Fruit fly (Drosophila melanogaster) whole organism, embryonic: ENCODE data around the gene CG34288.

ENCODE experiments used
- Atf6 ChIP-seq: fragments of 200-800 bp; sonication (Bioruptor generic); IDR thresholded peaks from 2 replicates; pipeline ENCODE4 v1.3.6; 2022; ENCODE audit warnings: missing biosample characterization, missing genetic modification characterization
- Blimp-1 ChIP-seq: fragments of 200-800 bp; sonication (Bioruptor generic); optimal IDR thresholded peaks from 3 replicates; lab custom pipeline; 2018; ENCODE audit warnings: missing biosample characterization, missing genetic modification characterization, mild to moderate bottlenecking, moderate library complexity, missing genetic modification reagents
- CG11504 ChIP-seq: fragments of 200-800 bp; sonication (Bioruptor generic); optimal IDR thresholded peaks from 3 replicates; lab custom pipeline; 2019; ENCODE audit warnings: missing biosample characterization, mild to moderate bottlenecking, missing genetic modification characterization, moderate library complexity
- CG11560 ChIP-seq: fragments of 200-800 bp; sonication (Bioruptor generic); IDR thresholded peaks from 3 replicates; pipeline ENCODE4 v1.3.6; 2022; ENCODE audit warnings: missing biosample characterization, missing genetic modification characterization
- CG12071 ChIP-seq: fragments of 200-800 bp; sonication (Bioruptor generic); optimal IDR thresholded peaks from 3 replicates; lab custom pipeline; 2018; ENCODE audit warnings: missing biosample characterization, mild to moderate bottlenecking, missing genetic modification characterization
- CG12744 ChIP-seq: fragments of 200-800 bp; sonication (Bioruptor generic); optimal IDR thresholded peaks from 2 replicates; lab custom pipeline; 2016; ENCODE audit warnings: missing biosample characterization, missing genetic modification characterization
- CG17829 ChIP-seq: fragments of 200-800 bp; optimal IDR thresholded peaks from 2 replicates; lab custom pipeline; 2019; ENCODE audit warnings: missing biosample characterization, mild to moderate bottlenecking, missing genetic modification characterization, moderate library complexity
- CG1792 ChIP-seq: fragments of 200-800 bp; sonication (Bioruptor generic); optimal IDR thresholded peaks from 2 replicates; lab custom pipeline; 2016; ENCODE audit warnings: missing biosample characterization, missing genetic modification characterization
- CG2875 ChIP-seq: fragments of 200-800 bp; sonication (Bioruptor generic); optimal IDR thresholded peaks from 2 replicates; lab custom pipeline; 2017; ENCODE audit warnings: missing biosample characterization, mild to moderate bottlenecking, missing genetic modification characterization, missing genetic modification reagents
- CG30431 ChIP-seq: fragments of 200-800 bp; sonication (Bioruptor generic); optimal IDR thresholded peaks from 2 replicates; lab custom pipeline; 2017; ENCODE audit warnings: missing biosample characterization, missing genetic modification characterization
- CG31388 ChIP-seq: fragments of 200-800 bp; sonication (Bioruptor generic); optimal IDR thresholded peaks from 2 replicates; lab custom pipeline; 2016; ENCODE audit warnings: missing biosample characterization, missing genetic modification characterization
- CG34224 ChIP-seq: fragments of 200-800 bp; sonication (Bioruptor generic); IDR thresholded peaks from 3 replicates; pipeline ENCODE4 v1.3.6; 2022; ENCODE audit warnings: missing biosample characterization, missing genetic modification characterization; ENCODE audit not compliant: partially characterized antibody
- CG3838 ChIP-seq: fragments of 200-800 bp; sonication (Bioruptor generic); optimal IDR thresholded peaks from 3 replicates; lab custom pipeline; 2016; ENCODE audit warnings: missing biosample characterization, missing genetic modification characterization
- CG42726 ChIP-seq: fragments of 200-800 bp; sonication (Bioruptor generic); IDR thresholded peaks from 2 replicates; pipeline ENCODE4 v1.3.6; 2022; ENCODE audit warnings: missing biosample characterization, missing genetic modification characterization; ENCODE audit not compliant: partially characterized antibody
- CG4282 ChIP-seq: fragments of 200-800 bp; sonication (Bioruptor generic); optimal IDR thresholded peaks from 2 replicates; lab custom pipeline; 2016; ENCODE audit warnings: missing biosample characterization, missing genetic modification characterization
- CG43689 ChIP-seq: fragments of 200-800 bp; sonication (Bioruptor generic); IDR thresholded peaks from 2 replicates; pipeline ENCODE4 v1.3.6; 2022; ENCODE audit warnings: missing biosample characterization, missing genetic modification characterization
- CG4707 ChIP-seq: fragments of 200-800 bp; sonication (Bioruptor generic); optimal IDR thresholded peaks from 2 replicates; lab custom pipeline; 2018; ENCODE audit warnings: missing biosample characterization, mild to moderate bottlenecking, missing genetic modification characterization, moderate library complexity
- CG6254 ChIP-seq: fragments of 200-800 bp; sonication (Bioruptor generic); optimal IDR thresholded peaks from 3 replicates; lab custom pipeline; 2017; ENCODE audit warnings: mild to moderate bottlenecking, missing biosample characterization, missing genetic modification reagents, missing genetic modification characterization
- CG6813 ChIP-seq: fragments of 200-800 bp; sonication (Bioruptor generic); optimal IDR thresholded peaks from 2 replicates; lab custom pipeline; 2017; ENCODE audit warnings: missing biosample characterization, missing genetic modification characterization, mild to moderate bottlenecking, moderate library complexity, missing genetic modification reagents
- CG7786 ChIP-seq: fragments of 200-800 bp; sonication (Bioruptor generic); optimal IDR thresholded peaks from 2 replicates; lab custom pipeline; 2016; ENCODE audit warnings: missing biosample characterization, missing genetic modification characterization
- CkIIα-i1 ChIP-seq: fragments of 200-800 bp; sonication (Bioruptor generic); IDR thresholded peaks from 2 replicates; pipeline ENCODE4 v1.3.6; 2022; ENCODE audit warnings: missing biosample characterization, missing genetic modification characterization
- Eip74EF ChIP-seq, 2 experiments: fragments of 200-800 bp in 1 of 2; fragments of >200 bp in 1 of 2; sonication (Bioruptor generic) in 1 of 2; optimal IDR thresholded peaks; 2 replicates each; lab custom pipeline; 2017 to 2019; ENCODE audit warnings: missing biosample characterization in 2 of 2, missing genetic modification characterization in 2 of 2, mild to moderate bottlenecking in 1 of 2, moderate library complexity in 1 of 2
- Fer1 ChIP-seq: fragments of 200-800 bp; sonication (Bioruptor generic); optimal IDR thresholded peaks from 2 replicates; lab custom pipeline; 2017; ENCODE audit warnings: missing biosample characterization, mild to moderate bottlenecking, missing genetic modification characterization
- Fer3 ChIP-seq: fragments of 200-800 bp; sonication (Bioruptor generic); optimal IDR thresholded peaks from 2 replicates; lab custom pipeline; 2018; ENCODE audit warnings: missing biosample characterization, mild to moderate bottlenecking, missing genetic modification characterization, moderate library complexity
- Gsc ChIP-seq: fragments of 200-800 bp; sonication (Bioruptor generic); IDR thresholded peaks from 2 replicates; pipeline ENCODE4 v1.3.6; 2022; ENCODE audit warnings: missing biosample characterization, missing genetic modification characterization
- H2.0 ChIP-seq: fragments of 200-800 bp; sonication (Bioruptor generic); IDR thresholded peaks from 2 replicates; pipeline ENCODE4 v1.3.6; 2022; ENCODE audit warnings: missing biosample characterization, missing genetic modification characterization
- Hey ChIP-seq: fragments of 200-800 bp; sonication (Bioruptor generic); optimal IDR thresholded peaks from 3 replicates; lab custom pipeline; 2018; ENCODE audit warnings: missing biosample characterization, mild to moderate bottlenecking, missing genetic modification characterization
- Hsf ChIP-seq: fragments of 200-800 bp; sonication (Bioruptor generic); optimal IDR thresholded peaks from 3 replicates; lab custom pipeline; 2016; ENCODE audit warnings: missing biosample characterization, missing genetic modification characterization
- Jarid2 ChIP-seq: fragments of 200-800 bp; sonication (Bioruptor generic); optimal IDR thresholded peaks from 3 replicates; lab custom pipeline; 2017; ENCODE audit warnings: mild to moderate bottlenecking, missing biosample characterization, missing genetic modification reagents, missing genetic modification characterization
- Mad ChIP-seq: fragments of 200-800 bp; sonication (Bioruptor generic); optimal IDR thresholded peaks from 2 replicates; lab custom pipeline; 2016; ENCODE audit warnings: missing biosample characterization, missing genetic modification characterization
- Pdp1 ChIP-seq, 2 experiments: fragments of 200-800 bp; sonication (Bioruptor generic); optimal IDR thresholded peaks; 3 replicates each; lab custom pipeline; 2016; ENCODE audit warnings: missing biosample characterization in 2 of 2, missing genetic modification characterization in 2 of 2, mild to moderate bottlenecking in 1 of 2, moderate library complexity in 1 of 2
- Poxn ChIP-seq: fragments of 200-800 bp; sonication (Bioruptor generic); IDR thresholded peaks from 2 replicates; pipeline ENCODE4 v1.3.6; 2022; ENCODE audit warnings: missing biosample characterization, missing genetic modification characterization
- Sry-β ChIP-seq: fragments of 200-800 bp; sonication (Bioruptor generic); optimal IDR thresholded peaks from 2 replicates; lab custom pipeline; 2018; ENCODE audit warnings: missing biosample characterization, mild to moderate bottlenecking, missing genetic modification characterization, moderate library complexity
- TFAM ChIP-seq: fragments of 200-800 bp; sonication (Bioruptor generic); optimal IDR thresholded peaks from 2 replicates; lab custom pipeline; 2017; ENCODE audit warnings: missing biosample characterization, missing genetic modification characterization, inconsistent platforms
- Usf ChIP-seq: fragments of 200-800 bp; sonication (Bioruptor generic); optimal IDR thresholded peaks from 2 replicates; lab custom pipeline; 2017; ENCODE audit warnings: missing genotype, missing biosample characterization, missing genetic modification characterization
- ab ChIP-seq: fragments of 200-800 bp; sonication (Bioruptor generic); optimal IDR thresholded peaks from 2 replicates; lab custom pipeline; 2016; ENCODE audit warnings: missing biosample characterization, missing genetic modification characterization
- ara ChIP-seq: fragments of 200-800 bp; sonication (Bioruptor generic); IDR thresholded peaks from 2 replicates; pipeline ENCODE4 v1.3.6; 2022; ENCODE audit warnings: missing biosample characterization, missing genetic modification characterization
- chm ChIP-seq: fragments of 200-800 bp; sonication (Bioruptor generic); IDR thresholded peaks from 2 replicates; pipeline ENCODE4 v1.3.6; 2022; ENCODE audit warnings: missing biosample characterization, missing genetic modification characterization
- chn ChIP-seq: fragments of 200-800 bp; sonication (Bioruptor generic); optimal IDR thresholded peaks from 2 replicates; lab custom pipeline; 2016; ENCODE audit warnings: missing biosample characterization, missing genetic modification characterization
- crc ChIP-seq: fragments of 200-800 bp; sonication (Bioruptor generic); optimal IDR thresholded peaks from 2 replicates; lab custom pipeline; 2016; ENCODE audit warnings: missing biosample characterization, missing genetic modification characterization
- eve ChIP-seq, 2 experiments: fragments of >200 bp; optimal IDR thresholded peaks; 2 replicates each; lab custom pipeline; 2017; ENCODE audit warnings: missing biosample characterization in 2 of 2, missing genetic modification characterization in 2 of 2
- ftz-f1 ChIP-seq: fragments of 200-800 bp; sonication (Bioruptor generic); optimal IDR thresholded peaks from 2 replicates; lab custom pipeline; 2016; ENCODE audit warnings: missing biosample characterization, missing genetic modification characterization
- nom ChIP-seq: fragments of 200-800 bp; sonication (Bioruptor generic); optimal IDR thresholded peaks from 2 replicates; lab custom pipeline; 2017; ENCODE audit warnings: missing biosample characterization, missing genetic modification characterization, mild to moderate bottlenecking, moderate library complexity, missing genetic modification reagents
- phol ChIP-seq: fragments of 200-800 bp; sonication (Bioruptor generic); optimal IDR thresholded peaks from 3 replicates; lab custom pipeline; 2018; ENCODE audit warnings: missing biosample characterization, mild to moderate bottlenecking, missing genetic modification characterization, moderate library complexity
- pros ChIP-seq: fragments of 200-800 bp; sonication (Bioruptor generic); optimal IDR thresholded peaks from 3 replicates; lab custom pipeline; 2019; ENCODE audit warnings: missing biosample characterization, mild to moderate bottlenecking, missing genetic modification characterization, moderate library complexity
- sisA ChIP-seq: fragments of 200-800 bp; sonication (Bioruptor generic); IDR thresholded peaks from 2 replicates; pipeline ENCODE4 v1.3.6; 2022; ENCODE audit warnings: missing biosample characterization, missing genetic modification characterization
- slp2 ChIP-seq: fragments of 200-800 bp; sonication (Bioruptor generic); optimal IDR thresholded peaks from 2 replicates; lab custom pipeline; 2016; ENCODE audit warnings: missing biosample characterization, missing genetic modification characterization
- z ChIP-seq: fragments of 200-800 bp; sonication (Bioruptor generic); IDR thresholded peaks from 3 replicates; pipeline ENCODE4 v1.3.6; 2022; ENCODE audit warnings: missing biosample characterization, missing genetic modification characterization
- zf30C ChIP-seq: fragments of 200-800 bp; sonication (Bioruptor generic); optimal IDR thresholded peaks from 3 replicates; lab custom pipeline; 2018; ENCODE audit warnings: missing biosample characterization, mild to moderate bottlenecking, missing genetic modification characterization

The CG34288 gene

DNA sequence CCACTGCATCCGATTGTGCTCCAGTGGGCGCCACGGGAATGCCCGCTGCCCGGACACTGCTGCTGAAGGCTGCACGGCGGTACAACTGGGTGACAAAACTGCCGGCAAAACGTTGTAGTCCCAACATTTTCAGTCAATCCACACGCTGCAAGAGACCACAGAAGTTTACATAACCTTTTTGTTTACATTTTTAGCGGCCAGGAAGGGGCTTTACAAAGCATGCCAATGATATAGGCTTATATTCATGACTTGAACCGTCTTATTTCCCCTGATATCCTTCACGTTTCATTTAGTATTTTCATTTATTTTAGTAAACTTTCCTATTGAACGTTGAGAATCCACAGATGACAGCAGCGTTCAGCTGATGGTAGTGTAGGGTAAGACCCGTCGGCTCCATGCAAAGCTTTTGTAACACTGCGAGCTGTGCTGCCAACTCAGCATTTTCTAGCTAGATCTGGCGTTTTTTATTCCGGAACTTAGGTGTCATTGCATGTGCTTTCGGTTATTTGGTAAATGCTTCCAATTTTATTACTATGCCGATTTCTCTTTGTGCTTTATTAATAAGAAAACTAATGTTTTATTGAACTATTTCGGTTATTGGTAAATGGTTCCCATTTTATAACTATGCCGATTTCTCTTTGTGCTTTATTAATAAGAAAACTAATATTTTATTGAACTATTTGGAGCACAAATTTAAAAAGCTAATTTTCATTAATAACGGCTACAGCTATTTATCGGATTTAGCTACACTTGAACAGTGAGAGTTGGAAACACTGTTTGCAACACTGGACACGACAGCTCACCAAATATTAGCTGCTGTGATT, 36.3 kb downstream of the CG34288 start, which contains the start of the genes CG13850 and lqfR (continued):
- TF ChIP-seq CG3838: peak; percentile 21
- TF ChIP-seq CG17829 (tag; lab: Kevin White, UChicago): peak; percentile 54
- no peak for TF ChIP-seq CG4707 (GFP tag; lab: Kevin White, UChicago)
- TF ChIP-seq slp2: peak; percentile 72
- peak; percentile 60 for TF ChIP-seq CG12744 (GFP tag; lab: Kevin White, UChicago)
- TF ChIP-seq Eip74EF (GFP tag; optimal IDR thresholded peaks at IDR 0.05; lab: Kevin White, UChicago): no peak
- TF ChIP-seq Atf6 (GFP tag; lab: Robert Waterston, UW): no peak
- no peak for TF ChIP-seq Gsc (GFP tag; lab: Robert Waterston, UW)
- no peak for TF ChIP-seq TFAM (GFP tag; lab: Kevin White, UChicago)
- peak; percentile 58 for TF ChIP-seq sisA
- TF ChIP-seq zf30C: no peak
- TF ChIP-seq Pdp1 (GFP tag; optimal IDR thresholded peaks at IDR 0.05; lab: Kevin White, UChicago): peak; percentile 80 to 90
- no peak for TF ChIP-seq pros (GFP tag; lab: Kevin White, UChicago)
- TF ChIP-seq phol (tag; lab: Kevin White, UChicago): peak; percentile 75
- no peak for TF ChIP-seq CkIIα-i1 (GFP tag; lab: Robert Waterston, UW)
- TF ChIP-seq ara: no peak
- TF ChIP-seq CG6254: no peak
- TF ChIP-seq CG1792 (GFP tag; lab: Kevin White, UChicago): peak; percentile 29
- TF ChIP-seq Hey: no peak
- TF ChIP-seq nom (GFP tag; lab: Kevin White, UChicago): no peak
- no peak; the same call in none of the 2 replicates for TF ChIP-seq H2.0
- TF ChIP-seq CG43689 (GFP tag; lab: Robert Waterston, UW): no peak; the same call in 1 of the 2 replicates
- TF ChIP-seq CG4282 (GFP tag; lab: Kevin White, UChicago): peak; percentile 51
- no peak for TF ChIP-seq z (GFP tag; lab: Robert Waterston, UW)
- peak; percentile 80 for TF ChIP-seq Hsf (GFP tag; lab: Kevin White, UChicago)
- peak; percentile 73 for TF ChIP-seq Usf (GFP tag; lab: Kevin White, UChicago)
- TF ChIP-seq Blimp-1 (GFP tag; lab: Kevin White, UChicago): no peak
- TF ChIP-seq CG42726 (GFP tag; lab: Robert Waterston, UW): no peak
- TF ChIP-seq eve (GFP tag; optimal IDR thresholded peaks at IDR 0.05; lab: Kevin White, UChicago): no peak
- peak; percentile 28 for TF ChIP-seq ab (GFP tag; lab: Kevin White, UChicago)
- peak; percentile 60 for TF ChIP-seq CG30431 (GFP tag; lab: Kevin White, UChicago)
- TF ChIP-seq Sry-β (GFP tag; lab: Kevin White, UChicago): peak; percentile 97
- no peak for TF ChIP-seq CG31388
- no peak for TF ChIP-seq Jarid2 (GFP tag; lab: Kevin White, UChicago)
- TF ChIP-seq CG6813 (GFP tag; lab: Kevin White, UChicago): no peak
- no peak for TF ChIP-seq chm (GFP tag; lab: Robert Waterston, UW)
- peak; percentile 28 for TF ChIP-seq CG2875
- peak; percentile 80 for TF ChIP-seq chn (GFP tag; lab: Kevin White, UChicago)
- peak; percentile 64 for TF ChIP-seq Fer3 (tag; lab: Kevin White, UChicago)
- no peak; the same call in 2 of the 3 replicates for TF ChIP-seq CG34224 (GFP tag; lab: Robert Waterston, UW)
- no peak for TF ChIP-seq Fer1
- peak; percentile 84 for TF ChIP-seq CG7786 (GFP tag; lab: Kevin White, UChicago)
- no peak for TF ChIP-seq Poxn (GFP tag; lab: Robert Waterston, UW)
- TF ChIP-seq CG11560 (tag; lab: Robert Waterston, UW): no peak; the same call in 2 of the 3 replicates
- peak; percentile 66 for TF ChIP-seq Mad
- TF ChIP-seq crc (GFP tag; lab: Kevin White, UChicago): peak; percentile 56
- TF ChIP-seq ftz-f1 (GFP tag; lab: Kevin White, UChicago): peak; percentile 12
- TF ChIP-seq CG12071 (GFP tag; lab: Kevin White, UChicago): no peak
- TF ChIP-seq CG11504: no peak
